Fruit fly (Drosophila melanogaster) whole organism, prepupa: Measurements from ENCODE around the gene AP-2alpha.

Experiments
- CG10631 ChIP-seq: fragments of 200-800 bp; sonication (Bioruptor generic); optimal IDR thresholded peaks from 2 replicates; lab custom pipeline; 2016; ENCODE audit warnings: missing biosample characterization, missing genetic modification characterization
- CG11902 ChIP-seq: fragments of 200-800 bp; sonication (Bioruptor generic); optimal IDR thresholded peaks from 3 replicates; lab custom pipeline; 2016; ENCODE audit warnings: missing biosample characterization, missing genetic modification characterization
- CG1621 ChIP-seq: fragments of 200-800 bp; sonication (Bioruptor generic); optimal IDR thresholded peaks from 3 replicates; lab custom pipeline; 2018; ENCODE audit warnings: missing biosample characterization, mild to moderate bottlenecking, missing genetic modification characterization
- CG16779 ChIP-seq: fragments of 200-800 bp; sonication (Bioruptor generic); optimal IDR thresholded peaks from 3 replicates; lab custom pipeline; 2017; ENCODE audit warnings: missing biosample characterization, mild to moderate bottlenecking, missing genetic modification characterization
- CG31627 ChIP-seq: fragments of 200-800 bp; sonication (Bioruptor generic); optimal IDR thresholded peaks from 3 replicates; lab custom pipeline; 2016; ENCODE audit warnings: missing biosample characterization, missing genetic modification characterization
- CG34406 ChIP-seq: fragments of 200-800 bp; sonication (Bioruptor generic); optimal IDR thresholded peaks from 3 replicates; lab custom pipeline; 2016; ENCODE audit warnings: missing biosample characterization, missing genetic modification characterization
- CG4318 ChIP-seq: fragments of 200-800 bp; sonication (Bioruptor generic); optimal IDR thresholded peaks from 3 replicates; lab custom pipeline; 2017; ENCODE audit warnings: missing biosample characterization, mild to moderate bottlenecking, missing genetic modification characterization
- CG6163 ChIP-seq: fragments of 200-800 bp; sonication (Bioruptor generic); IDR thresholded peaks from 3 replicates; pipeline ENCODE4 v1.3.6; 2022; ENCODE audit warnings: missing biosample characterization, missing genetic modification characterization
- CG6276 ChIP-seq: fragments of 200-800 bp; sonication (Bioruptor generic); optimal IDR thresholded peaks from 2 replicates; lab custom pipeline; 2017; ENCODE audit warnings: missing biosample characterization, mild to moderate bottlenecking, missing genetic modification characterization
- CG6792 ChIP-seq: fragments of 200-800 bp; sonication (Bioruptor generic); optimal IDR thresholded peaks from 3 replicates; lab custom pipeline; 2016; ENCODE audit warnings: missing biosample characterization, missing genetic modification characterization
- CG6808 ChIP-seq: fragments of 200-800 bp; sonication (Bioruptor generic); optimal IDR thresholded peaks from 3 replicates; lab custom pipeline; 2017; ENCODE audit warnings: missing biosample characterization, missing genetic modification characterization, mild to moderate bottlenecking, moderate library complexity, missing genetic modification reagents
- CG6854 ChIP-seq: fragments of 200-800 bp; sonication (Bioruptor generic); optimal IDR thresholded peaks from 2 replicates; lab custom pipeline; 2017; ENCODE audit warnings: missing biosample characterization, mild to moderate bottlenecking, missing genetic modification characterization
- CG7368 ChIP-seq: fragments of 200-800 bp; sonication (Bioruptor generic); optimal IDR thresholded peaks from 3 replicates; lab custom pipeline; 2016; ENCODE audit warnings: missing biosample characterization, missing genetic modification characterization
- CG8319 ChIP-seq: fragments of 200-800 bp; sonication (Bioruptor generic); optimal IDR thresholded peaks from 3 replicates; lab custom pipeline; 2016; ENCODE audit warnings: missing biosample characterization, missing genetic modification characterization
- CG9139 ChIP-seq: fragments of 200-800 bp; sonication (Bioruptor generic); optimal IDR thresholded peaks from 3 replicates; lab custom pipeline; 2017; ENCODE audit warnings: missing biosample characterization, mild to moderate bottlenecking, missing genetic modification characterization
- Eip78C ChIP-seq: fragments of 200-800 bp; sonication (Bioruptor generic); peaks from one replicate; lab custom pipeline; 2016; ENCODE audit warnings: missing biosample characterization, missing genetic modification characterization
- Eip93F ChIP-seq: fragments of 200-800 bp; sonication (Bioruptor generic); optimal IDR thresholded peaks from 2 replicates; lab custom pipeline; 2016; ENCODE audit warnings: missing biosample characterization, mild to moderate bottlenecking, missing genetic modification characterization
- Ets96B ChIP-seq: fragments of 200-800 bp; optimal IDR thresholded peaks from 2 replicates; lab custom pipeline; 2019; ENCODE audit warnings: missing biosample characterization, mild to moderate bottlenecking, missing genetic modification characterization, moderate library complexity
- Hr38 ChIP-seq: sonication (Bioruptor generic); optimal IDR thresholded peaks from 2 replicates; lab custom pipeline; 2016; ENCODE audit warnings: missing biosample characterization, missing genetic modification characterization
- Hr39 ChIP-seq: fragments of 200-800 bp; sonication (Bioruptor generic); optimal IDR thresholded peaks from 2 replicates; lab custom pipeline; 2016; ENCODE audit warnings: missing biosample characterization, missing genetic modification characterization
- Hr4 ChIP-seq: fragments of 200-800 bp; sonication (Bioruptor generic); optimal IDR thresholded peaks from 3 replicates; lab custom pipeline; 2016; ENCODE audit warnings: missing biosample characterization, missing genetic modification characterization
- OdsH ChIP-seq: fragments of 200-800 bp; sonication (Bioruptor generic); optimal IDR thresholded peaks from 3 replicates; lab custom pipeline; 2016; ENCODE audit warnings: missing biosample characterization, missing genetic modification characterization
- Smox ChIP-seq: fragments of 200-800 bp; sonication (Bioruptor generic); optimal IDR thresholded peaks from 3 replicates; lab custom pipeline; 2016; ENCODE audit warnings: missing biosample characterization, missing genetic modification characterization
- Sox102F ChIP-seq: fragments of 200-800 bp; sonication (Bioruptor generic); optimal IDR thresholded peaks from 2 replicates; lab custom pipeline; 2016; ENCODE audit warnings: missing biosample characterization, mild to moderate bottlenecking, missing genetic modification characterization
- Sox15 ChIP-seq: fragments of 200-800 bp; sonication (Bioruptor generic); optimal IDR thresholded peaks from 3 replicates; lab custom pipeline; 2016; ENCODE audit warnings: missing biosample characterization, missing genetic modification characterization
- acj6 ChIP-seq: fragments of 200-800 bp; sonication (Bioruptor generic); optimal IDR thresholded peaks from 3 replicates; lab custom pipeline; 2016; ENCODE audit warnings: missing biosample characterization, missing genetic modification characterization
- cyc ChIP-seq: fragments of 200-800 bp; sonication (Bioruptor generic); optimal IDR thresholded peaks from 3 replicates; lab custom pipeline; 2016; ENCODE audit warnings: missing biosample characterization, missing genetic modification characterization
- dsx ChIP-seq: fragments of 200-800 bp; optimal IDR thresholded peaks from 3 replicates; lab custom pipeline; 2019; ENCODE audit warnings: missing biosample characterization, mild to moderate bottlenecking, missing genetic modification characterization, moderate library complexity; ENCODE audit not compliant: poor library complexity, severe bottlenecking
- fd59A ChIP-seq: fragments of 200-800 bp; sonication (Bioruptor generic); optimal IDR thresholded peaks from 2 replicates; lab custom pipeline; 2017; ENCODE audit warnings: missing biosample characterization, mild to moderate bottlenecking, missing genetic modification characterization, missing genetic modification reagents
- pdm3 ChIP-seq: fragments of 200-800 bp; sonication (Bioruptor generic); optimal IDR thresholded peaks from 3 replicates; lab custom pipeline; 2016; ENCODE audit warnings: missing biosample characterization, missing genetic modification characterization
- salr ChIP-seq, 2 experiments: fragments of 200-800 bp; sonication (Bioruptor generic); optimal IDR thresholded peaks; 3 replicates each; lab custom pipeline; 2016 to 2018; ENCODE audit warnings: missing biosample characterization in 2 of 2, missing genetic modification characterization in 2 of 2, mild to moderate bottlenecking in 1 of 2
- ss ChIP-seq, 2 experiments: fragments of 200-800 bp; sonication (Bioruptor generic); optimal IDR thresholded peaks; 2 replicates in 1 of 2; 3 replicates in 1 of 2; lab custom pipeline; 2017 to 2018; ENCODE audit warnings: mild to moderate bottlenecking in 2 of 2, missing biosample characterization in 2 of 2, missing genetic modification characterization in 2 of 2, moderate library complexity in 1 of 2
- topi ChIP-seq: fragments of 200-800 bp; sonication (Bioruptor generic); optimal IDR thresholded peaks from 3 replicates; lab custom pipeline; 2016; ENCODE audit warnings: missing biosample characterization, missing genetic modification characterization

AP-2alpha gene

dm6 chr2L:382807-383206 lies 31.8 kb downstream of the AP-2alpha start (continued):
- TF ChIP-seq salr (GFP tag; optimal IDR thresholded peaks at IDR 0.05; lab: Kevin White, UChicago) (peak in 1 of 2 experiments; percentile 8), Ets96B (tag; lab: Kevin White, UChicago) (peak; percentile 33), acj6 (GFP tag; lab: Kevin White, UChicago) (peak; percentile 56), Hr39 (peak; percentile 68), CG9139 (no peak), CG1621 (peak; percentile 16), fd59A (GFP tag; lab: Kevin White, UChicago) (no peak), Eip93F (GFP tag; lab: Kevin White, UChicago) (peak; percentile 3), Sox102F (GFP tag; lab: Kevin White, UChicago) (peak; percentile 68), ss (GFP tag; optimal IDR thresholded peaks at IDR 0.05; lab: Kevin White, UChicago) (peak; percentile 25 to 34), Eip78C (GFP tag; lab: Kevin White, UChicago) (peak; percentile 88), CG4318 (peak; percentile 6)

- TF ChIP-seq CG10631 (GFP tag; lab: Kevin White, UChicago) (no peak), CG8319 (GFP tag; lab: Kevin White, UChicago) (no peak), CG6163 (GFP tag; lab: Robert Waterston, UW) (no peak), CG6276 (GFP tag; lab: Kevin White, UChicago) (no peak), Sox15 (GFP tag; lab: Kevin White, UChicago) (no peak), CG6808 (no peak), OdsH (GFP tag; lab: Kevin White, UChicago) (no peak), Eip93F (GFP tag; lab: Kevin White, UChicago) (no peak), dsx (no peak), Ets96B (tag; lab: Kevin White, UChicago) (no peak), CG1621 (no peak)
Observed at dm6 chr2L:378815-379440, 35.6 kb downstream of the AP-2alpha start.

dm6 chr2L:377780-378222 lies 36.8 kb downstream of the AP-2alpha start, which contains the start of gene al:
al (plus strand) TSS chr2L:378112.
- TF ChIP-seq dsx: peak; percentile 89
- no peak for TF ChIP-seq CG10631 (GFP tag; lab: Kevin White, UChicago)
- no peak for TF ChIP-seq CG16779 (tag; lab: Kevin White, UChicago)
- TF ChIP-seq CG1621: peak; percentile 4
- TF ChIP-seq CG6808: no peak
- TF ChIP-seq Eip78C (GFP tag; lab: Kevin White, UChicago): peak; percentile 52
- TF ChIP-seq Hr4 (GFP tag; lab: Kevin White, UChicago): no peak
- TF ChIP-seq CG11902: no peak
- TF ChIP-seq CG7368 (GFP tag; lab: Kevin White, UChicago): no peak
- peak in 1 of 2 experiments; percentile 45 for TF ChIP-seq ss (GFP tag; optimal IDR thresholded peaks at IDR 0.05; lab: Kevin White, UChicago)
- no peak for TF ChIP-seq acj6 (GFP tag; lab: Kevin White, UChicago)
- 0 out of 3 replicates have a peak, but pooled peaks have one; percentile 20 for TF ChIP-seq CG6163 (GFP tag; lab: Robert Waterston, UW)
- TF ChIP-seq, all 60 proteins: peak for 5

DNA sequence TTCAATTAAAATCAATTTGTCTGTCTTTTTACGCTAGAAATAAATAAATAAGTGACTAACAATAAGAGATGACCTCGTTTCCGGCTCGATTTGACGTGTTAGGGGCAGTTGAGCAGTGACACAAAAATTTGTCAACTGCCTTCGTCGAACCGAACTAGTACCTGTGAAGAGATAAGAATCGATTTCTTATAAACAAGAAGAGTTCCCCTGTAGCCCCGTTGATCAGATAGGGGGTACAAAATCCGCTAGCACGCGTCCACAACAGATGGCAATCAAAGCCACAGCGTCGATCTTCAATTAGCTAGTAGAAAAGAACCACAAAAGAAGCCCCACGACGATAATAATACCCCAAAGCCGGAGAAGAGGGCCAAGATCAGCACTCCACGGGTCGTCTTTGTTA lies 42.8 kb downstream of the AP-2alpha start:
- TF ChIP-seq Smox (GFP tag; lab: Kevin White, UChicago) (no peak), CG16779 (tag; lab: Kevin White, UChicago) (no peak), Hr38 (GFP tag; lab: Kevin White, UChicago) (no peak), CG34406 (GFP tag; lab: Kevin White, UChicago) (no peak), cyc (GFP tag; lab: Kevin White, UChicago) (no peak), pdm3 (no peak), CG6792 (GFP tag; lab: Kevin White, UChicago) (no peak), CG6854 (GFP tag; lab: Kevin White, UChicago) (no peak), CG31627 (GFP tag; lab: Kevin White, UChicago) (no peak), CG1621 (no peak), CG11902 (no peak), topi (GFP tag; lab: Kevin White, UChicago) (no peak)
- TF ChIP-seq, all 60 proteins: peak for 0
